Worm (Caenorhabditis elegans) whole organism, L2 larva: ENCODE measurements around the gene oac-21.

Source experiments
- F13H6.1 ChIP-seq: sonication (generic microtip); optimal IDR thresholded peaks from 2 replicates; lab custom pipeline; 2016; ENCODE audit warnings: missing genetic modification characterization, missing compliant biosample characterization
- R02D3.7 ChIP-seq: fragments of 150-350 bp; optimal IDR thresholded peaks from 2 replicates; lab custom pipeline; 2014; ENCODE audit warnings: missing biosample characterization, missing genetic modification characterization
- ZK546.5 ChIP-seq: sonication (generic microtip); optimal IDR thresholded peaks from 2 replicates; lab custom pipeline; 2017; ENCODE audit warnings: missing biosample characterization, missing genetic modification characterization
- alr-1 ChIP-seq: fragments of 150-350 bp; optimal IDR thresholded peaks from 2 replicates; lab custom pipeline; 2014; ENCODE audit warnings: missing biosample characterization, missing genetic modification characterization
- aly-2 ChIP-seq: fragments of 150-350 bp; optimal IDR thresholded peaks from 2 replicates; lab custom pipeline; 2014; ENCODE audit warnings: missing biosample characterization, missing genetic modification characterization
- ama-1 ChIP-seq: fragments of 150-350 bp; optimal IDR thresholded peaks from 2 replicates; lab custom pipeline; 2018; ENCODE audit warnings: inconsistent platforms
- blmp-1 ChIP-seq: sonication (generic microtip); optimal IDR thresholded peaks from 2 replicates; lab custom pipeline; 2017; ENCODE audit warnings: missing genetic modification characterization, mild to moderate bottlenecking, missing compliant biosample characterization, antibody characterized with exemption, moderate library complexity; ENCODE audit not compliant: insufficient read depth
- ceh-82 ChIP-seq: fragments of 150-350 bp; optimal IDR thresholded peaks from 2 replicates; lab custom pipeline; 2014; ENCODE audit warnings: missing biosample characterization, missing genetic modification characterization
- crh-2 ChIP-seq: sonication (generic microtip); optimal IDR thresholded peaks from 2 replicates; lab custom pipeline; 2017; ENCODE audit warnings: missing biosample characterization, missing genetic modification characterization
- dmd-4 ChIP-seq: sonication (generic microtip); optimal IDR thresholded peaks from 2 replicates; lab custom pipeline; 2017; ENCODE audit warnings: missing biosample characterization, missing genetic modification characterization
- egl-27 ChIP-seq: sonication (generic microtip); optimal IDR thresholded peaks from 3 replicates; lab custom pipeline; 2017; ENCODE audit warnings: missing biosample characterization, missing genetic modification reagents, missing genetic modification characterization
- elt-1 ChIP-seq: fragments of 150-350 bp; optimal IDR thresholded peaks from 2 replicates; lab custom pipeline; 2014; ENCODE audit warnings: missing biosample characterization, missing genetic modification characterization
- fos-1 ChIP-seq: fragments of 150-350 bp; optimal IDR thresholded peaks from 2 replicates; lab custom pipeline; 2014; ENCODE audit warnings: missing biosample characterization, missing genetic modification characterization
- gmeb-1 ChIP-seq: fragments of 150-350 bp; optimal IDR thresholded peaks from 2 replicates; lab custom pipeline; 2014; ENCODE audit warnings: missing biosample characterization, missing genetic modification characterization
- lin-11 ChIP-seq: fragments of 150-350 bp; sonication (generic microtip); optimal IDR thresholded peaks from 2 replicates; lab custom pipeline; 2014; ENCODE audit warnings: missing biosample characterization, missing genetic modification characterization, inconsistent platforms, mixed read lengths
- lin-13 ChIP-seq: fragments of 150-350 bp; optimal IDR thresholded peaks from 2 replicates; lab custom pipeline; 2014; ENCODE audit warnings: missing biosample characterization, missing genetic modification reagents, missing genetic modification characterization
- lin-39 ChIP-seq: fragments of 150-350 bp; optimal IDR thresholded peaks from 2 replicates; lab custom pipeline; 2014; ENCODE audit warnings: missing biosample characterization, missing genetic modification reagents, missing genetic modification characterization
- lsy-2 ChIP-seq, 2 experiments: fragments of 150-350 bp in 1 of 2; sonication (generic microtip) in 1 of 2; optimal IDR thresholded peaks; 2 replicates each; lab custom pipeline; 2014 to 2017; ENCODE audit warnings: missing biosample characterization in 2 of 2, missing genetic modification characterization in 2 of 2
- mab-5 ChIP-seq: fragments of 150-350 bp; optimal IDR thresholded peaks from 2 replicates; lab custom pipeline; 2014; ENCODE audit warnings: missing biosample characterization, missing genetic modification characterization
- mbf-1 ChIP-seq: sonication (generic microtip); optimal IDR thresholded peaks from 2 replicates; lab custom pipeline; 2017; ENCODE audit warnings: missing biosample characterization, missing genetic modification characterization
- mdl-1 ChIP-seq, 2 experiments: fragments of 150-350 bp in 1 of 2; sonication (generic microtip) in 1 of 2; optimal IDR thresholded peaks; 2 replicates each; lab custom pipeline; 2017; ENCODE audit warnings: missing biosample characterization in 2 of 2, missing genetic modification characterization in 2 of 2
- nhr-10 ChIP-seq: sonication (generic microtip); optimal IDR thresholded peaks from 2 replicates; lab custom pipeline; 2017; ENCODE audit warnings: missing biosample characterization, missing genetic modification characterization
- nhr-11 ChIP-seq: fragments of 150-350 bp; optimal IDR thresholded peaks from 2 replicates; lab custom pipeline; 2014; ENCODE audit warnings: missing biosample characterization, missing genetic modification characterization
- nhr-12 ChIP-seq: fragments of 150-350 bp; optimal IDR thresholded peaks from 2 replicates; lab custom pipeline; 2014; ENCODE audit warnings: missing biosample characterization, missing genetic modification characterization
- nhr-129 ChIP-seq: fragments of 150-350 bp; optimal IDR thresholded peaks from 2 replicates; lab custom pipeline; 2014; ENCODE audit warnings: missing biosample characterization, missing genetic modification characterization
- nhr-23 ChIP-seq: fragments of 150-350 bp; optimal IDR thresholded peaks from 2 replicates; lab custom pipeline; 2014; ENCODE audit warnings: missing biosample characterization, missing genetic modification reagents, missing genetic modification characterization
- nhr-237 ChIP-seq: fragments of 150-350 bp; optimal IDR thresholded peaks from 2 replicates; lab custom pipeline; 2014; ENCODE audit warnings: missing biosample characterization, missing genetic modification characterization
- nhr-6 ChIP-seq: fragments of 150-350 bp; optimal IDR thresholded peaks from 2 replicates; lab custom pipeline; 2014; ENCODE audit warnings: missing biosample characterization, missing genetic modification characterization
- nhr-77 ChIP-seq: fragments of 150-350 bp; optimal IDR thresholded peaks from 2 replicates; lab custom pipeline; 2014; ENCODE audit warnings: missing biosample characterization, missing genetic modification characterization
- peb-1 ChIP-seq: fragments of 150-350 bp; optimal IDR thresholded peaks from 2 replicates; lab custom pipeline; 2014; ENCODE audit warnings: missing biosample characterization, missing genetic modification characterization
- sem-4 ChIP-seq: fragments of 150-350 bp; optimal IDR thresholded peaks from 2 replicates; lab custom pipeline; 2014; ENCODE audit warnings: missing biosample characterization, missing genetic modification reagents, missing genetic modification characterization
- snpc-4 ChIP-seq: fragments of 150-350 bp; optimal IDR thresholded peaks from 2 replicates; lab custom pipeline; 2014; ENCODE audit warnings: missing biosample characterization, missing genetic modification characterization
- unc-39 ChIP-seq: fragments of 150-350 bp; optimal IDR thresholded peaks from 2 replicates; lab custom pipeline; 2014; ENCODE audit warnings: missing biosample characterization, missing genetic modification characterization
- unc-55 ChIP-seq: fragments of 150-350 bp; sonication (generic microtip); optimal IDR thresholded peaks from 3 replicates; lab custom pipeline; 2014; ENCODE audit warnings: missing biosample characterization, missing genetic modification reagents, missing genetic modification characterization
- zag-1 ChIP-seq: fragments of 150-350 bp; optimal IDR thresholded peaks from 2 replicates; lab custom pipeline; 2014; ENCODE audit warnings: missing biosample characterization, missing genetic modification characterization
- ztf-11 ChIP-seq: sonication (generic microtip); optimal IDR thresholded peaks from 2 replicates; lab custom pipeline; 2017; ENCODE audit warnings: missing biosample characterization, missing genetic modification characterization
- ztf-4 ChIP-seq: fragments of 150-350 bp; optimal IDR thresholded peaks from 2 replicates; lab custom pipeline; 2014; ENCODE audit warnings: missing biosample characterization, missing genetic modification characterization

oac-21 gene

DNA sequence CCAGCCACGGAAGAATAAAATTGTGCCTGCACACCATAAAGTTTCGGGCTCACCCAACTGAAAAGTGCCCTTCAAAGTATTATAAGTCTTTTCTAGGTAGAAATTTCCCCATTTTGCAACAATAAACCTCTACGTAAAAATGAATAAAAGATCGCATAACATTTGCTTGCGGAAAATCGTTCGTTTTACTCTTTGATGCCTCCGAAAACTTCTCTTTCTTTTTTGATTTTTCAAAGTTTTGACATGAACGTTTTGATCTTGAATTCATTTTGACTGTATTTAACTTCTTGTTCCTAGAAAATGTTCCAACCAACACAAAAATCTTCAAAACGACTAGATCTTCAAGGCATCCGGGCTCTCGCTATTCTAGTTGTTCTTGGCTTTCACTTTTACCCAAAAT, at the start of gene oac-21:
Gene oac-21, plus strand, starts transcription at position 301 of the 400 bp plus-strand sequence.
- TF ChIP-seq R02D3.7 (tag; lab: Kevin White, UChicago) (no peak), nhr-129 (tag; lab: Kevin White, UChicago) (no peak), lin-11 (tag; lab: Kevin White, UChicago) (no peak), F13H6.1 (no peak), ama-1 (no peak), crh-2 (no peak), gmeb-1 (no peak)
- TF ChIP-seq, all 48 proteins: peak for 0

DNA sequence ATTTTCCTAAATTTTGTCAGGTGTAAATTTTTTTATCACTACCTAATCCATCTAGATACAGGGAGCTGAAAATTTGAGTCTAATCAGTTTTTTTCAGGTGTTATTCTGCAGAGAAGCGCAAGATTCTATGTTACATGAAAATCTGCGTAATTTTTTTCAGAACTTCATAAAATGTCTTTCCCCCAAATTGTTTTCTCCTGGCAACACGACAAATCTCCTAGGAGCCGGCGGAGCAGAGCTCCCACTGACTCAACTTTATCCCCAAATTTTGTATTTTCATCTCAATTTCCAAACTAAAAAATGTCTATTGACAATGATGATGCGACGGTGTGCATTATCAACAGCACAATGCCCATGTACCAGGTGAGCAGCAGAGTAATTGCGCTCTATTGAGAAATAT, 49.6 kb upstream of the oac-21 start, which contains the start of gene F28F9.2:
Gene F28F9.2, plus strand, starts transcription at position 301 of the 400 bp plus-strand sequence.
- TF ChIP-seq lin-11 (tag; lab: Kevin White, UChicago) = no peak
- no peak for TF ChIP-seq nhr-77 (tag; lab: Kevin White, UChicago)
- TF ChIP-seq lin-39 (tag; lab: Kevin White, UChicago) = no peak
- no peak for TF ChIP-seq elt-1
- TF ChIP-seq lsy-2 (tag; optimal IDR thresholded peaks at IDR 0.05; lab: Kevin White, UChicago) = no peak
- TF ChIP-seq nhr-10 (tag; lab: Kevin White, UChicago) = no peak
- TF ChIP-seq alr-1 (tag; lab: Kevin White, UChicago) = no peak
- TF ChIP-seq aly-2 (tag; lab: Kevin White, UChicago) = no peak
- TF ChIP-seq snpc-4 (tag; lab: Kevin White, UChicago) = no peak
- TF ChIP-seq nhr-237 (tag; lab: Kevin White, UChicago) = no peak
- TF ChIP-seq peb-1 (tag; lab: Kevin White, UChicago) = no peak

DNA sequence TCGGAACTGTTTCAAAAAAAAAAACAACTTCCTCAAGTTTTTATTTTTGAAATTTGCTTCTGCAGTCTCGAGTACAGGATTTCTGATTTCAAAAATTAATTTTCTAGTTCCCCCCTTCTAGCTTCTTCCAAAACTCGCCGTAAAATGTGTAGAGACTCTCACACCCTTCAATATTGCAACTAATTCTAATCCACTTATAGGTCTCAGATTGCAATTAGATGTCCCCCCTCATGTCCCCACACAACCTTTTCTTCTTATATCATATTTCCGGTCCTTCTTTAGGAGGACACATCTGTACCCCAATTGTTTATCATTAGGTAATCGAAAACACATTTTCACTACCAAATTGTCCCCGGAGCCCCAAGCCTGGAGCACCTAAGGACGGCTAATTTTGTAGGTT, 48.6 kb upstream of the oac-21 start:
- TF ChIP-seq mab-5 (no peak), elt-1 (no peak), nhr-12 (no peak), fos-1 (tag; lab: Kevin White, UChicago) (no peak), unc-55 (GFP tag; lab: Kevin White, UChicago) (no peak), lsy-2 (tag; optimal IDR thresholded peaks at IDR 0.05; lab: Kevin White, UChicago) (no peak), mbf-1 (no peak), ceh-82 (no peak), dmd-4 (tag; lab: Kevin White, UChicago) (no peak), nhr-237 (tag; lab: Kevin White, UChicago) (no peak), gmeb-1 (no peak), aly-2 (tag; lab: Kevin White, UChicago) (no peak)

DNA sequence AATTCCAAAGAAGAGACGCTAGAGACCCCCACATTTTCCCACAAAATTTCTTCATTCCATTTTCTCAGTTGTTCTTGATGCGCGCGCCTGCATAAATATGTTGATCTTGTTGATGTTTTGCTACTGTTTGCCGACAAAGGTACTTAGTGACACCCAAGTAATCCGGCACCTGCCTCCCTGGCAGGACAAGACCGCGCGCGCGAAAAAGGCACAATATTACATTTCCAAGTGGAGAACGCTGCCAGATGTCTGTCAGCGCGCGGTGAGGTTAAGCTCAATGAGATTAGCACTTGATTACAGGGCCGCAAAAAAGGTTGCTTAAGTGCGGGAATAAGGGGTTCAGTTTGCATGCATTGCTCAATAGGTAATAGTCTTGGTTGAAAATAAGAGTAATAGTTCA, 47.5 kb upstream of the oac-21 start:
- TF ChIP-seq snpc-4 (tag; lab: Kevin White, UChicago) = no peak
- TF ChIP-seq nhr-129 (tag; lab: Kevin White, UChicago) = no peak
- no peak for TF ChIP-seq ZK546.5 (tag; lab: Kevin White, UChicago)
- no peak for TF ChIP-seq nhr-12
- no peak for TF ChIP-seq sem-4 (tag; lab: Kevin White, UChicago)
- TF ChIP-seq elt-1 = no peak
- TF ChIP-seq aly-2 (tag; lab: Kevin White, UChicago) = no peak

DNA sequence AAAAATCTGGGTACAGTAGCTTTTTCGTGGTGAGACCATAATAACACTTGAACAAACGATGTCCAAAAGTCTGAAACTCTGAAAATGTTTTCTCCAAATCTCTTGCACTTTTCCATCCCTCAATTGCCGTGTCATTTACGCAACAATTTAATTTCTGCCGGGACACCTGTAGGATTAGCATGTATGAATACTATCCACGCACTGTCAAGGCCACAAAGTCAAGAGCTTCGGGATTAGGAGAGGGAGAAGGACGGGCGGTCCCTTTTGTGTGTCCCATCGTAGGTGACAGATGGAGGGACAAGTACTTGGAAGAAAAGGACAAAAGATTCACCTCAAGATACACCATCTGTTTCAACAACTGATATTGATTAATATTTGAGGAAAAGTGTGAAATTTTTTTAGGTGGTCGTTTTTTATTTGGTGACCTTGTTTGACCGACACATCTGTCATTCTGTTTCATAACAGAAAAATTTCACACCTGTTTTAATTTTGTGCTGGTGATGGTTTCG, 46.0 kb upstream of the oac-21 start:
- TF ChIP-seq snpc-4 (tag; lab: Kevin White, UChicago) (no peak), dmd-4 (tag; lab: Kevin White, UChicago) (no peak), mbf-1 (no peak), zag-1 (tag; lab: Kevin White, UChicago) (no peak), crh-2 (no peak), lin-13 (GFP tag; lab: Kevin White, UChicago) (no peak), egl-27 (tag; lab: Kevin White, UChicago) (no peak)

DNA sequence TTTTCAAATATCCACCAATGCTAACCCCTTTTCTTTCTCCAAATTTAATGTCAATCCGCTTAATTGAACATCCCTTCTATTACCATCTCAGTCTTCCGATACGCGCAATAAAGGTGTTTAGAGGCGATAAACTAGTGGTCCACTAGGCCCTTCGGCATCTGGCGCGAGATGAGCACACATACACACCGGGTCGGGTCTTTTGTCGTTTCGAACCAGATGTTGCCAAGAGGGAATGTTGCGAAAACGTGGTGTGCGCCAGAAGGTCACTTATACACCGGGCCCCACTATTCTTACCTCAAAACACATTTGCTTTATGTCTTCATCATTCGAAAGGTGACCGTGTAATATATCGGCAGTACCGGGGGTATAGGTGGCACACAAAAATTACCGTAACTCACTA, 45.1 kb upstream of the oac-21 start:
- TF ChIP-seq mdl-1 (tag; optimal IDR thresholded peaks at IDR 0.05; lab: Kevin White, UChicago) (no peak), nhr-77 (tag; lab: Kevin White, UChicago) (no peak), nhr-23 (no peak)

DNA sequence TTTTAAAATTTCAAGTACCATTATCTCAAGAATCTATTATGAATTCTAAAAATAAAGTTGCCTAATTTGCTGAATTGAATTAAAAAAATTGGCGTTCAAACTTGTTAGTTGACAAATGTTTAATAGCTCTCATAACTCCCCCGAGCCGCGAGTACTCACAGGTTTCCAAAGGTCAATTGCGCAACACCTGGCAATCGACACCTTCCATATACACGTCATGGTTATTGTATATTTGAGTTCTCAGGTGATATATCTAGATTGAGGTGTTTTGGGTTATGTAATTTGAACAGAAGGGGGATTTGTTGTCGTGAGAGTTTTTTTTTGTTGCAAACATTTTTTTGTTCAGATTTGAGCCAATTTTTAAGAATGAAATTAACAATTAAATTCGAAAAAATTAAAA, 44.5 kb upstream of the oac-21 start:
- TF ChIP-seq nhr-11 = no peak
- no peak for TF ChIP-seq ZK546.5 (tag; lab: Kevin White, UChicago)
- no peak for TF ChIP-seq nhr-6 (tag; lab: Kevin White, UChicago)
- no peak for TF ChIP-seq unc-39 (tag; lab: Kevin White, UChicago)
- TF ChIP-seq lin-13 (GFP tag; lab: Kevin White, UChicago) = no peak
- TF ChIP-seq egl-27 (tag; lab: Kevin White, UChicago) = no peak
- no peak for TF ChIP-seq nhr-77 (tag; lab: Kevin White, UChicago)
- no peak for TF ChIP-seq lin-39 (tag; lab: Kevin White, UChicago)
- no peak for TF ChIP-seq unc-55 (GFP tag; lab: Kevin White, UChicago)
- TF ChIP-seq ama-1 = no peak
- TF ChIP-seq nhr-23 = no peak
- no peak for TF ChIP-seq lsy-2 (tag; optimal IDR thresholded peaks at IDR 0.05; lab: Kevin White, UChicago)
- TF ChIP-seq peb-1 (tag; lab: Kevin White, UChicago) = no peak
- TF ChIP-seq blmp-1 (tag; lab: Kevin White, UChicago) = no peak
- no peak for TF ChIP-seq R02D3.7 (tag; lab: Kevin White, UChicago)
- no peak for TF ChIP-seq ztf-4 (tag; lab: Kevin White, UChicago)
- TF ChIP-seq ztf-11 (tag; lab: Kevin White, UChicago) = no peak
- no peak for TF ChIP-seq snpc-4 (tag; lab: Kevin White, UChicago)
